Worm (Caenorhabditis elegans) whole organism, L4 larva: ENCODE results near the gene M03A8.3.

Experiments
- aly-2 ChIP-seq: sonication (generic microtip); optimal IDR thresholded peaks from 2 replicates; lab custom pipeline; 2018; ENCODE audit warnings: missing biosample characterization, missing genetic modification characterization
- fos-1 ChIP-seq: fragments of 150-350 bp; optimal IDR thresholded peaks from 2 replicates; lab custom pipeline; 2014; ENCODE audit warnings: missing biosample characterization, missing genetic modification characterization
- lsy-2 ChIP-seq, 2 experiments: fragments of 150-350 bp in 1 of 2; sonication (generic microtip) in 1 of 2; optimal IDR thresholded peaks; 2 replicates each; lab custom pipeline; 2014 to 2017; ENCODE audit warnings: missing biosample characterization in 2 of 2, missing genetic modification characterization in 2 of 2
- skn-1 ChIP-seq: fragments of 150-350 bp; optimal IDR thresholded peaks from 2 replicates; lab custom pipeline; 2014; ENCODE audit warnings: missing biosample characterization, missing genetic modification characterization
- unc-130 ChIP-seq: sonication (generic microtip); optimal IDR thresholded peaks from 2 replicates; lab custom pipeline; 2016; ENCODE audit warnings: missing genetic modification reagents, missing genetic modification characterization, missing compliant biosample characterization
- unc-62 ChIP-seq, 3 experiments: fragments of 150-350 bp in 1 of 3; sonication (generic microtip); optimal IDR thresholded peaks in 2 of 3; peaks in 1 of 3; 1 replicate in 1 of 3; 2 replicates in 2 of 3; lab custom pipeline; 2014 to 2017; ENCODE audit warnings: missing biosample characterization in 3 of 3, missing genetic modification characterization in 3 of 3, missing genetic modification reagents in 3 of 3, missing genotype in 1 of 3

DNA sequence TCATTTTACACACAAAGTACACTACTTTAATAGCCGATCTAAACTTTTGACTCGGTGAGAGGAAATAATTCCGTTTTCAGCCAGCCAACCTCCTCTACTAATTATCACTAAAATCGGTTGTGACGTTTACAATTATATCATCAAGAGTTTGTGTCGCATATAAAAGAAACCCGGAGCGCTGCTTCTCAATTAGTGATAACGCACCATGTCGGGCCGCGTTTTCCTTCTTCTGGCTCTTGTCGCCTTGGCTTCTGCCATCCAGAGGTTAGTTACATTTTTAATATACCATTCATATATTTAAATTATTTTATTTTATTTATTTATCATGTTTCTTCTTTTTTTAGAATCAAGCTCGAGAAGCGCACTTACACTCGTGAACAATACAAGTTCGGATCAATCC is 8.9 kb upstream of the M03A8.3 start, which contains the start of gene asp-3:
- TF ChIP-seq unc-62 (GFP tag; optimal IDR thresholded peaks at IDR 0.05 in 1 of 2; lab: Kevin White, UChicago): no peak
- TF ChIP-seq unc-62 (tag; optimal IDR thresholded peaks at IDR 0.05; lab: Kevin White, UChicago): no peak
- no peak for TF ChIP-seq fos-1
- no peak for TF ChIP-seq skn-1 (tag; lab: Kevin White, UChicago)
- TF ChIP-seq unc-130: no peak
- no peak for TF ChIP-seq lsy-2 (tag; optimal IDR thresholded peaks at IDR 0.05; lab: Kevin White, UChicago)
- TF ChIP-seq aly-2 (tag; lab: Kevin White, UChicago): no peak
